Fruit fly (Drosophila melanogaster) whole organism, embryonic: ENCODE data around the gene Tbca.

ENCODE experiments used
- CG7928 ChIP-seq: fragments of 200-800 bp; sonication (Bioruptor generic); optimal IDR thresholded peaks from 2 replicates; lab custom pipeline; 2017; ENCODE audit warnings: missing biosample characterization, mild to moderate bottlenecking, missing genetic modification characterization
- HmgZ ChIP-seq: fragments of 200-800 bp; sonication (Bioruptor generic); optimal IDR thresholded peaks from 2 replicates; lab custom pipeline; 2018; ENCODE audit warnings: missing biosample characterization, mild to moderate bottlenecking, missing genetic modification characterization

- no peak for TF ChIP-seq HmgZ (tag; lab: Kevin White, UChicago)
- no peak for TF ChIP-seq CG7928 (GFP tag; lab: Kevin White, UChicago)
Measured at dm6 chr3R:31765145-31765544, 21.9 kb downstream of the Tbca start.
